Worm (Caenorhabditis elegans): ENCODE results near the gene fbf-1.

DNA sequence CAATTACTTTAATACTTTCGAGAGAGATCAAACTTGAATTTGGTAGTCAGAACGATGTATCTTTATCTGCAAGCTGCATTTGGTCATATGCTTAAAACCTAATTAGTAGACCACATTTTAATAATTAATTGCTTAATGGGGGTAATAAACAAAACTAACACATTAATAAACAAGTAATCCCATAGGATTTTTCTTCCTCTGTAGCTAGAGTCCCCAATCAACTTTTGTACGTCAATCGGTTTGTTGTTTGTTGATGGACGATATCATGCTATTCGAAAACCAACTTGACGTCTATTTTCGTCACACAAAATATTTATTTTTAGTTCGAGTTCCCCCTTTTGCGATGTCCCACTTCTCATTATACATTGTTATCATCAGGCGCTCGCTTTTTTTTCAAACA is 20.8 kb upstream of the fbf-1 start:
- TF ChIP-seq mec-3 (tag; optimal IDR thresholded peaks at IDR 0.05; ENCODE audit: borderline replicate concordance) (no peak), pha-4 (tag; optimal IDR thresholded peaks at IDR 0.05) (no peak), hlh-8 (tag; optimal IDR thresholded peaks at IDR 0.05) (no peak), sdc-2 (tag; optimal IDR thresholded peaks at IDR 0.05) (no peak), lim-6 (tag; optimal IDR thresholded peaks at IDR 0.05) (no peak), elt-2 (tag; optimal IDR thresholded peaks at IDR 0.05) (no peak), nhr-11 (tag; optimal IDR thresholded peaks at IDR 0.05) (no peak), rnt-1 (tag; optimal IDR thresholded peaks at IDR 0.05) (no peak), fkh-10 (GFP tag; optimal IDR thresholded peaks at IDR 0.05) (no peak), ama-1 (optimal IDR thresholded peaks at IDR 0.05) (no peak), T23F11.4 (GFP tag; optimal IDR thresholded peaks at IDR 0.05) (no peak)

Data from whole organism, late embryonic.